Fruit fly (Drosophila melanogaster): ENCODE results near the gene Sec61gamma.

Gene Sec61gamma

dm6 chrX:19603953-19604352 is 39.2 kb upstream of the Sec61gamma start:
- TF ChIP-seq CG8319 (GFP tag; optimal IDR thresholded peaks at IDR 0.05) (peak; percentile 54), CG15336 (GFP tag; IDR thresholded peaks at IDR 0.05) (peak; percentile 86), CG31627 (GFP tag; optimal IDR thresholded peaks at IDR 0.05) (peak; percentile 43), Eip75B (GFP tag; optimal IDR thresholded peaks at IDR 0.05) (peak; percentile 80), dsx (GFP tag; optimal IDR thresholded peaks at IDR 0.05; ENCODE audit: poor library complexity, severe bottlenecking) (peak; percentile 66), Sox14 (GFP tag; optimal IDR thresholded peaks at IDR 0.05) (peak; percentile 69), fd59A (GFP tag; optimal IDR thresholded peaks at IDR 0.05) (peak; percentile 55), Sox15 (GFP tag; optimal IDR thresholded peaks at IDR 0.05) (peak; percentile 42), CG6808 (GFP tag; optimal IDR thresholded peaks at IDR 0.05) (peak; percentile 54), net (GFP tag; optimal IDR thresholded peaks at IDR 0.05) (peak; percentile 63), CG3919 (GFP tag; optimal IDR thresholded peaks at IDR 0.05) (peak; percentile 84), cyc (GFP tag; optimal IDR thresholded peaks at IDR 0.05) (peak; percentile 66), CG11294 (GFP tag; IDR thresholded peaks at IDR 0.05) (peak; percentile 73), CG6163 (GFP tag; IDR thresholded peaks at IDR 0.05) (peak; percentile 89), Smox (GFP tag; optimal IDR thresholded peaks at IDR 0.05) (peak; percentile 39), CG4318 (GFP tag; optimal IDR thresholded peaks at IDR 0.05) (peak; percentile 65), CG32006 (GFP tag; optimal IDR thresholded peaks at IDR 0.05) (peak; percentile 83), CG6792 (GFP tag; optimal IDR thresholded peaks at IDR 0.05) (peak; percentile 65), CG16779 (tag; optimal IDR thresholded peaks at IDR 0.05) (peak; percentile 57), Met (GFP tag; optimal IDR thresholded peaks at IDR 0.05) (peak; percentile 75), ss (GFP tag; optimal IDR thresholded peaks at IDR 0.05) (peak; percentile 60 to 61), Lpt (GFP tag; optimal IDR thresholded peaks at IDR 0.05) (peak; percentile 60), CG10669 (GFP tag; optimal IDR thresholded peaks at IDR 0.05) (peak; percentile 61), salr (GFP tag; optimal IDR thresholded peaks at IDR 0.05) (peak; percentile 11 to 79), CG10631 (GFP tag; optimal IDR thresholded peaks at IDR 0.05) (peak; percentile 81), eg (GFP tag; IDR thresholded peaks at IDR 0.05) (peak; percentile 89), acj6 (GFP tag; optimal IDR thresholded peaks at IDR 0.05) (peak; percentile 63), pdm3 (GFP tag; optimal IDR thresholded peaks at IDR 0.05) (peak; percentile 66), achi (GFP tag; optimal IDR thresholded peaks at IDR 0.05) (peak; percentile 74), Eip93F (GFP tag; optimal IDR thresholded peaks at IDR 0.05) (peak; percentile 12), Hr4 (GFP tag; optimal IDR thresholded peaks at IDR 0.05) (peak; percentile 85), vri (GFP tag; optimal IDR thresholded peaks at IDR 0.05) (peak; percentile 39), CG8119 (GFP tag; IDR thresholded peaks at IDR 0.05) (peak; percentile 85), Ets96B (tag; optimal IDR thresholded peaks at IDR 0.05) (peak; percentile 68), Sox102F (GFP tag; optimal IDR thresholded peaks at IDR 0.05) (peak; percentile 37), lz (GFP tag; optimal IDR thresholded peaks at IDR 0.05) (peak; percentile 70), CG34406 (GFP tag; optimal IDR thresholded peaks at IDR 0.05) (peak; percentile 44), CG6276 (GFP tag; optimal IDR thresholded peaks at IDR 0.05) (peak; percentile 61), CG1621 (tag; optimal IDR thresholded peaks at IDR 0.05) (peak; percentile 27), CG8632 (GFP tag; optimal IDR thresholded peaks at IDR 0.05) (peak; percentile 21), esn (GFP tag; optimal IDR thresholded peaks at IDR 0.05) (peak; percentile 64), CG3032 (tag; optimal IDR thresholded peaks at IDR 0.05) (peak; percentile 68), Eip78C (GFP tag) (peak; percentile 92), Hr38 (GFP tag; optimal IDR thresholded peaks at IDR 0.05) (no peak), CG6854 (GFP tag; optimal IDR thresholded peaks at IDR 0.05) (no peak), Gug (GFP tag; IDR thresholded peaks at IDR 0.05) (peak; percentile 76), OdsH (GFP tag; optimal IDR thresholded peaks at IDR 0.05) (peak; percentile 67), Hr39 (GFP tag; optimal IDR thresholded peaks at IDR 0.05) (peak; percentile 48), spab (GFP tag; optimal IDR thresholded peaks at IDR 0.05) (peak; percentile 54), CG7368 (GFP tag; optimal IDR thresholded peaks at IDR 0.05) (peak; percentile 60), fd85E (GFP tag; optimal IDR thresholded peaks at IDR 0.05) (no peak), fkh (GFP tag; optimal IDR thresholded peaks at IDR 0.05) (peak; percentile 25)
